Fruit fly (Drosophila melanogaster) whole organism, embryonic: Measurements from ENCODE around the gene I-3.

ENCODE experiments used
- B-H2 ChIP-seq: fragments of 200-800 bp; sonication (Bioruptor generic); optimal IDR thresholded peaks from 2 replicates; lab custom pipeline; 2018; ENCODE audit warnings: missing biosample characterization, mild to moderate bottlenecking, missing genetic modification characterization
- CG13123 ChIP-seq: fragments of 200-800 bp; sonication (Bioruptor generic); optimal IDR thresholded peaks from 2 replicates; lab custom pipeline; 2016; ENCODE audit warnings: missing biosample characterization, missing genetic modification characterization
- CG13424 ChIP-seq: fragments of 200-800 bp; sonication (Bioruptor generic); optimal IDR thresholded peaks from 2 replicates; lab custom pipeline; 2019; ENCODE audit warnings: missing biosample characterization, mild to moderate bottlenecking, missing genetic modification characterization, moderate library complexity
- CG14050 ChIP-seq: fragments of 200-800 bp; sonication (Bioruptor generic); IDR thresholded peaks from 3 replicates; pipeline ENCODE4 v1.3.6; 2022; ENCODE audit warnings: missing biosample characterization, missing genetic modification characterization
- CG16813 ChIP-seq: fragments of 200-800 bp; sonication (Bioruptor generic); IDR thresholded peaks from 3 replicates; pipeline ENCODE4 v1.3.6; 2022; ENCODE audit warnings: missing biosample characterization, missing genetic modification characterization; ENCODE audit not compliant: partially characterized antibody
- CG17612 ChIP-seq: fragments of 200-800 bp; sonication (Bioruptor generic); IDR thresholded peaks from 2 replicates; pipeline ENCODE4 v1.3.6; 2022; ENCODE audit warnings: missing biosample characterization, missing genetic modification characterization
- CG32772 ChIP-seq: fragments of 200-800 bp; sonication (Bioruptor generic); IDR thresholded peaks from 2 replicates; pipeline ENCODE4 v1.3.6; 2022; ENCODE audit warnings: missing biosample characterization, missing genetic modification characterization
- Med ChIP-seq: fragments of 200-800 bp; sonication (Bioruptor generic); peaks from one replicate; lab custom pipeline; 2016; ENCODE audit warnings: missing biosample characterization, missing genetic modification characterization, mild to moderate bottlenecking, inconsistent platforms, moderate library complexity
- Rfx ChIP-seq: fragments of 200-800 bp; sonication (Bioruptor generic); IDR thresholded peaks from 2 replicates; pipeline ENCODE4 v1.3.6; 2022; ENCODE audit warnings: missing biosample characterization, missing genetic modification characterization
- gsb-n ChIP-seq: fragments of 200-800 bp; sonication (Bioruptor generic); optimal IDR thresholded peaks from 3 replicates; lab custom pipeline; 2018; ENCODE audit warnings: missing biosample characterization, mild to moderate bottlenecking, missing genetic modification characterization
- prd ChIP-seq, 3 experiments: fragments of >200 bp in 2 of 3; fragments of 200-800 bp in 1 of 3; sonication (Bioruptor generic) in 1 of 3; optimal IDR thresholded peaks in 2 of 3; IDR thresholded peaks in 1 of 3; 2 replicates in 2 of 3; 3 replicates in 1 of 3; pipeline versions ENCODE4 v1.3.6 to Lab custom; 2017 to 2022; ENCODE audit warnings: missing biosample characterization in 1 of 3, missing genetic modification characterization in 1 of 3
- sens ChIP-seq: fragments of 200-800 bp; sonication (Bioruptor generic); peaks from one replicate; lab custom pipeline; 2016; ENCODE audit warnings: missing biosample characterization, missing genetic modification characterization
- sens-2 ChIP-seq: fragments of 200-800 bp; sonication (Bioruptor generic); IDR thresholded peaks from 2 replicates; pipeline ENCODE4 v1.3.6; 2022; ENCODE audit warnings: missing biosample characterization, missing genetic modification characterization

Gene I-3

DNA sequence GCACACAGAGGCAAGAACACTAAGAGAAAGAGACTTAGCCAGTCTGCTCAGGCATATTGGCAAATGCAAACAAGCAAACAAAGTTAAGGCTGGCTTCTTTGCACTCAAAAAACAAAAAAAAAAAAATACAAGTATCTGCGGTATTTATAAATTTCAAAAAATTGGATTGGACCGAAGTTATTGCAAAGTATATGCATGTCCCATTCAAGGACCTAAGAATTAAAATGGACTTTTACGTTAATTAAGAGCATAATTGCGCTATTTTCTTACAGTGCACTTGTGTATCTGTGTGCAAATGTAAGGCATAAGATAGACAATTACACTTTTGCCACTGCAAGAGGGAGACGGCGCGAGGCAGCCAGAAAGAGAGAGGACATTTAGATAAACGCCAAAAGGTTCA, 18.7 kb downstream of the I-3 start:
- TF ChIP-seq CG17612 (GFP tag; lab: Robert Waterston, UW) (no peak), CG14050 (GFP tag; lab: Robert Waterston, UW) (no peak), B-H2 (GFP tag; lab: Kevin White, UChicago) (no peak), gsb-n (tag; lab: Kevin White, UChicago) (no peak), CG32772 (0 out of 2 replicates have a peak, but pooled peaks have one; percentile 21), sens-2 (GFP tag; lab: Robert Waterston, UW) (0 out of 2 replicates have a peak, but pooled peaks have one; percentile 10), Rfx (0 out of 2 replicates have a peak, but pooled peaks have one; percentile 7), prd (optimal IDR thresholded peaks at IDR 0.05; lab: Kevin White, UChicago) (no peak), prd (GFP tag; IDR thresholded peaks at IDR 0.05; lab: Robert Waterston, UW) (peak; percentile 62; the same call in 2 of the 3 replicates), sens (GFP tag; lab: Kevin White, UChicago) (peak; percentile 10), CG13123 (GFP tag; lab: Kevin White, UChicago) (no peak), CG16813 (GFP tag; lab: Robert Waterston, UW) (no peak), Med (GFP tag; lab: Kevin White, UChicago) (peak; percentile 26), CG13424 (tag; lab: Kevin White, UChicago) (no peak)
- TF ChIP-seq, all 482 proteins: peak for 6
